Worm (Caenorhabditis elegans) whole organism, early embryonic: ENCODE measurements around the gene drd-5.

Experiments used
- F13C5.2 ChIP-seq: sonication (generic microtip); optimal IDR thresholded peaks from 2 replicates; lab custom pipeline; 2017; ENCODE audit warnings: mild to moderate bottlenecking, missing genetic modification characterization, inconsistent platforms, missing compliant biosample characterization
- aly-1 ChIP-seq: sonication (generic microtip); optimal IDR thresholded peaks from 2 replicates; lab custom pipeline; 2016; ENCODE audit warnings: missing genetic modification characterization, missing compliant biosample characterization
- ama-1 ChIP-seq: fragments of 150-350 bp; optimal IDR thresholded peaks from 2 replicates; lab custom pipeline; 2014
- flt-1 ChIP-seq: fragments of 200-800 bp; sonication (Bioruptor generic); IDR thresholded peaks from 2 replicates; pipeline ENCODE4 v1.3.6; 2022; ENCODE audit warnings: missing genetic modification characterization, missing compliant biosample characterization
- hmbx-1 ChIP-seq: sonication (generic microtip); optimal IDR thresholded peaks from 2 replicates; lab custom pipeline; 2016; ENCODE audit warnings: mild to moderate bottlenecking, missing genetic modification characterization, missing compliant biosample characterization
- hmg-4 ChIP-seq: fragments of 200-800 bp; sonication (Bioruptor generic); optimal IDR thresholded peaks from 2 replicates; lab custom pipeline; 2018; ENCODE audit warnings: mild to moderate bottlenecking, missing genetic modification characterization, missing compliant biosample characterization
- hnd-1 ChIP-seq: sonication (generic microtip); optimal IDR thresholded peaks from 2 replicates; lab custom pipeline; 2016; ENCODE audit warnings: missing genetic modification characterization, missing compliant biosample characterization
- pes-1 ChIP-seq: fragments of 200-800 bp; sonication (Bioruptor generic); IDR thresholded peaks from 2 replicates; pipeline ENCODE4 v1.3.6; 2022; ENCODE audit warnings: missing genetic modification reagents, missing genetic modification characterization, missing compliant biosample characterization
- scrt-1 ChIP-seq: fragments of 200-800 bp; sonication (Bioruptor generic); IDR thresholded peaks from 2 replicates; pipeline ENCODE4 v1.3.6; 2022; ENCODE audit warnings: missing genetic modification characterization, missing compliant biosample characterization
- tbx-37 ChIP-seq: fragments of 200-800 bp; sonication (Bioruptor generic); conservative IDR thresholded peaks from 2 replicates; pipeline ENCODE4 v1.3.6; 2022; ENCODE audit warnings: missing genetic modification reagents, missing genetic modification characterization, missing compliant biosample characterization

DNA sequence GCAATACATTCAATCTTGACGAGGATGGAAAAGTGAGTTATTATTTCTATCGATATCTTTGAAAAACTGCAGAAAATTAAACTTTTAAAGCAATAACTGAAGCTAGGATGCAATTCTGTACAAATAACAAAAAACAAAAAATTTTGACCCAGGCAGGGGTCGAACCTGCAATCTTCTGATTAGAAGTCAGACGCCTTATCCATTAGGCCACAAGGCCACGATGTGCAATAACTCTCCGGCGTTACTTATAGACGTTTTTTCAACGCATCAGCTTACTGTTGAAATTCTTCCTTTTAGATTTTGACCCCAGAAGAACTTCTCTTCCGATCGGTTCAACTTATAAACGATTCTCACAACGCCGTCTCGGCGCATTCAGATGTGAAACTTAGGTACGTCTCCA, 35.5 kb upstream of the drd-5 start:
- TF ChIP-seq flt-1 (GFP tag; lab: Robert Waterston, UW) (no peak), hnd-1 (tag; lab: Kevin White, UChicago) (no peak), tbx-37 (GFP tag; lab: Robert Waterston, UW) (no peak), ama-1 (lab: Kevin White, UChicago) (no peak), pes-1 (GFP tag; lab: Robert Waterston, UW) (no peak), scrt-1 (GFP tag; lab: Robert Waterston, UW) (no peak), hmg-4 (no peak), F13C5.2 (tag; lab: Kevin White, UChicago) (no peak), aly-1 (tag; lab: Kevin White, UChicago) (no peak), hmbx-1 (tag; lab: Kevin White, UChicago) (no peak)
